Fruit fly (Drosophila melanogaster) whole organism, embryonic: ENCODE measurements around the gene mRpS7.
A peak's percentile ranks its signal among the peaks of the same experiment; 100 is the strongest.

Source experiments
- Abd-B ChIP-seq: fragments of 200-800 bp; sonication (Bioruptor generic); optimal IDR thresholded peaks from 2 replicates; lab custom pipeline; 2018; ENCODE audit warnings: missing biosample characterization, mild to moderate bottlenecking, missing genetic modification characterization, moderate library complexity
- CG12071 ChIP-seq: fragments of 200-800 bp; sonication (Bioruptor generic); optimal IDR thresholded peaks from 3 replicates; lab custom pipeline; 2018; ENCODE audit warnings: missing biosample characterization, mild to moderate bottlenecking, missing genetic modification characterization
- CG13296 ChIP-seq: fragments of 200-800 bp; sonication (Bioruptor generic); optimal IDR thresholded peaks from 3 replicates; lab custom pipeline; 2018; ENCODE audit warnings: missing biosample characterization, mild to moderate bottlenecking, missing genetic modification characterization
- CG15269 ChIP-seq: fragments of 200-800 bp; sonication (Bioruptor generic); optimal IDR thresholded peaks from 2 replicates; lab custom pipeline; 2018; ENCODE audit warnings: missing biosample characterization, mild to moderate bottlenecking, missing genetic modification characterization, moderate library complexity
- CG15479 ChIP-seq: fragments of 200-800 bp; sonication (Bioruptor generic); optimal IDR thresholded peaks from 3 replicates; lab custom pipeline; 2019; ENCODE audit warnings: missing biosample characterization, mild to moderate bottlenecking, missing genetic modification characterization, moderate library complexity
- CG17186 ChIP-seq: fragments of 200-800 bp; sonication (Bioruptor generic); optimal IDR thresholded peaks from 3 replicates; lab custom pipeline; 2017; ENCODE audit warnings: missing biosample characterization, missing genetic modification reagents, missing genetic modification characterization
- CG18476 ChIP-seq: fragments of 200-800 bp; sonication (Bioruptor generic); optimal IDR thresholded peaks from 2 replicates; lab custom pipeline; 2016; ENCODE audit warnings: missing biosample characterization, mild to moderate bottlenecking, missing genetic modification characterization
- CG2129 ChIP-seq: fragments of 200-800 bp; sonication (Bioruptor generic); IDR thresholded peaks from 2 replicates; pipeline ENCODE4 v1.3.6; 2022; ENCODE audit warnings: missing biosample characterization, missing genetic modification characterization; ENCODE audit not compliant: partially characterized antibody
- CG34224 ChIP-seq: fragments of 200-800 bp; sonication (Bioruptor generic); IDR thresholded peaks from 3 replicates; pipeline ENCODE4 v1.3.6; 2022; ENCODE audit warnings: missing biosample characterization, missing genetic modification characterization; ENCODE audit not compliant: partially characterized antibody
- CG4820 ChIP-seq: fragments of 200-800 bp; sonication (Bioruptor generic); optimal IDR thresholded peaks from 3 replicates; lab custom pipeline; 2016; ENCODE audit warnings: missing biosample characterization, missing genetic modification characterization
- CG7745 ChIP-seq: fragments of 200-800 bp; sonication (Bioruptor generic); optimal IDR thresholded peaks from 2 replicates; lab custom pipeline; 2018; ENCODE audit warnings: missing biosample characterization, mild to moderate bottlenecking, missing genetic modification characterization, moderate library complexity
- CG9215 ChIP-seq: fragments of 200-800 bp; sonication (Bioruptor generic); IDR thresholded peaks from 2 replicates; pipeline ENCODE4 v1.3.6; 2022; ENCODE audit warnings: missing biosample characterization, missing genetic modification characterization
- CG9797 ChIP-seq: fragments of 200-800 bp; sonication (Bioruptor generic); optimal IDR thresholded peaks from 3 replicates; lab custom pipeline; 2018; ENCODE audit warnings: missing biosample characterization, mild to moderate bottlenecking, missing genetic modification characterization
- Dip3 ChIP-seq: fragments of 200-800 bp; sonication (Bioruptor generic); optimal IDR thresholded peaks from 3 replicates; lab custom pipeline; 2016; ENCODE audit warnings: missing biosample characterization, missing genetic modification characterization
- E2f1 ChIP-seq: fragments of 200-800 bp; sonication (Bioruptor generic); IDR thresholded peaks from 2 replicates; pipeline ENCODE4 v1.3.6; 2022; ENCODE audit warnings: missing biosample characterization, missing genetic modification characterization
- Elba2 ChIP-seq: fragments of 200-800 bp; sonication (Bioruptor generic); optimal IDR thresholded peaks from 3 replicates; lab custom pipeline; 2016; ENCODE audit warnings: missing biosample characterization, missing genetic modification characterization
- MBD-R2 ChIP-seq: fragments of 200-800 bp; sonication (Bioruptor generic); IDR thresholded peaks from 2 replicates; pipeline ENCODE4 v1.3.6; 2022; ENCODE audit warnings: missing biosample characterization, missing genetic modification characterization
- MTF-1 ChIP-seq: fragments of 200-800 bp; sonication (Bioruptor generic); optimal IDR thresholded peaks from 2 replicates; lab custom pipeline; 2018; ENCODE audit warnings: missing biosample characterization, mild to moderate bottlenecking, missing genetic modification characterization, borderline replicate concordance
- Oaz ChIP-seq: fragments of 200-800 bp; sonication (Bioruptor generic); IDR thresholded peaks from 2 replicates; pipeline ENCODE4 v1.3.6; 2022; ENCODE audit warnings: missing biosample characterization, missing genetic modification characterization
- Oli ChIP-seq: fragments of 200-800 bp; sonication (Bioruptor generic); optimal IDR thresholded peaks from 2 replicates; lab custom pipeline; 2018; ENCODE audit warnings: missing biosample characterization, mild to moderate bottlenecking, missing genetic modification characterization, moderate library complexity
- Optix ChIP-seq: fragments of 200-800 bp; sonication (Bioruptor generic); IDR thresholded peaks from 3 replicates; pipeline ENCODE4 v1.3.6; 2022; ENCODE audit warnings: missing biosample characterization, missing genetic modification characterization
- Ravus ChIP-seq: fragments of 200-800 bp; sonication (Bioruptor generic); IDR thresholded peaks from 2 replicates; pipeline ENCODE4 v1.3.6; 2022; ENCODE audit warnings: missing biosample characterization, missing genetic modification characterization
- Rx ChIP-seq: fragments of 200-800 bp; sonication (Bioruptor generic); IDR thresholded peaks from 2 replicates; pipeline ENCODE4 v1.3.6; 2022; ENCODE audit warnings: missing biosample characterization, missing genetic modification characterization
- Sry-β ChIP-seq: fragments of 200-800 bp; sonication (Bioruptor generic); optimal IDR thresholded peaks from 2 replicates; lab custom pipeline; 2018; ENCODE audit warnings: missing biosample characterization, mild to moderate bottlenecking, missing genetic modification characterization, moderate library complexity
- YL-1 ChIP-seq: fragments of 200-800 bp; sonication (Bioruptor generic); optimal IDR thresholded peaks from 3 replicates; lab custom pipeline; 2017; ENCODE audit warnings: missing biosample characterization, mild to moderate bottlenecking, missing genetic modification characterization
- ap ChIP-seq: fragments of 200-800 bp; sonication (Bioruptor generic); IDR thresholded peaks from 2 replicates; pipeline ENCODE4 v1.3.6; 2022; ENCODE audit warnings: missing biosample characterization, missing genetic modification characterization
- ash1 ChIP-seq: fragments of 200-800 bp; sonication (Bioruptor generic); optimal IDR thresholded peaks from 2 replicates; lab custom pipeline; 2018; ENCODE audit warnings: missing biosample characterization, mild to moderate bottlenecking, missing genetic modification characterization
- bowl ChIP-seq: fragments of 200-800 bp; sonication (Bioruptor generic); IDR thresholded peaks from 2 replicates; pipeline ENCODE4 v1.3.6; 2022; ENCODE audit warnings: missing biosample characterization, missing genetic modification characterization
- br ChIP-seq: fragments of >200 bp; optimal IDR thresholded peaks from 2 replicates; lab custom pipeline; 2017
- cato ChIP-seq: fragments of 200-800 bp; sonication (Bioruptor generic); optimal IDR thresholded peaks from 2 replicates; lab custom pipeline; 2016; ENCODE audit warnings: missing biosample characterization, missing genetic modification characterization, borderline replicate concordance
- dysf ChIP-seq: fragments of 200-800 bp; sonication (Bioruptor generic); IDR thresholded peaks from 3 replicates; pipeline ENCODE4 v1.3.6; 2022; ENCODE audit warnings: missing biosample characterization, missing genetic modification characterization
- eyg ChIP-seq: fragments of 200-800 bp; sonication (Bioruptor generic); optimal IDR thresholded peaks from 3 replicates; lab custom pipeline; 2016; ENCODE audit warnings: missing biosample characterization, missing genetic modification characterization
- fd96Cb ChIP-seq: fragments of 200-800 bp; sonication (Bioruptor generic); optimal IDR thresholded peaks from 2 replicates; lab custom pipeline; 2018; ENCODE audit warnings: missing biosample characterization, mild to moderate bottlenecking, missing genetic modification characterization, moderate library complexity
- gce ChIP-seq: fragments of 200-800 bp; sonication (Bioruptor generic); IDR thresholded peaks from 3 replicates; pipeline ENCODE4 v1.3.6; 2022; ENCODE audit warnings: missing biosample characterization, missing genetic modification characterization
- klu ChIP-seq: fragments of 200-800 bp; sonication (Bioruptor generic); IDR thresholded peaks from 2 replicates; pipeline ENCODE4 v1.3.6; 2022; ENCODE audit warnings: missing biosample characterization, missing genetic modification characterization
- maf-S ChIP-seq: fragments of 200-800 bp; sonication (Bioruptor generic); optimal IDR thresholded peaks from 2 replicates; lab custom pipeline; 2016; ENCODE audit warnings: missing biosample characterization, missing genetic modification characterization
- org-1 ChIP-seq: fragments of 200-800 bp; sonication (Bioruptor generic); optimal IDR thresholded peaks from 2 replicates; lab custom pipeline; 2017; ENCODE audit warnings: missing biosample characterization, missing genetic modification characterization
- phol ChIP-seq: fragments of 200-800 bp; sonication (Bioruptor generic); optimal IDR thresholded peaks from 3 replicates; lab custom pipeline; 2018; ENCODE audit warnings: missing biosample characterization, mild to moderate bottlenecking, missing genetic modification characterization, moderate library complexity
- prd ChIP-seq, 3 experiments: fragments of >200 bp in 2 of 3; fragments of 200-800 bp in 1 of 3; sonication (Bioruptor generic) in 1 of 3; optimal IDR thresholded peaks in 2 of 3; IDR thresholded peaks in 1 of 3; 2 replicates in 2 of 3; 3 replicates in 1 of 3; pipeline versions ENCODE4 v1.3.6 to Lab custom; 2017 to 2022; ENCODE audit warnings: missing biosample characterization in 1 of 3, missing genetic modification characterization in 1 of 3
- rib ChIP-seq: fragments of 200-800 bp; sonication (Bioruptor generic); IDR thresholded peaks from 2 replicates; pipeline ENCODE4 v1.3.6; 2022; ENCODE audit warnings: missing biosample characterization, missing genetic modification characterization
- sc ChIP-seq, 3 experiments: fragments of >200 bp in 2 of 3; fragments of 200-800 bp in 1 of 3; sonication (Bioruptor generic) in 1 of 3; optimal IDR thresholded peaks; 2 replicates in 2 of 3; 3 replicates in 1 of 3; lab custom pipeline; 2017; ENCODE audit warnings: mild to moderate bottlenecking in 1 of 3, missing biosample characterization in 1 of 3, missing genetic modification characterization in 1 of 3, missing genetic modification reagents in 1 of 3
- sd ChIP-seq: fragments of 200-800 bp; sonication (Bioruptor generic); optimal IDR thresholded peaks from 3 replicates; lab custom pipeline; 2018; ENCODE audit warnings: missing biosample characterization, mild to moderate bottlenecking, missing genetic modification characterization, moderate library complexity
- sens ChIP-seq: fragments of 200-800 bp; sonication (Bioruptor generic); peaks from one replicate; lab custom pipeline; 2016; ENCODE audit warnings: missing biosample characterization, missing genetic modification characterization
- slou ChIP-seq: fragments of 200-800 bp; sonication (Bioruptor generic); optimal IDR thresholded peaks from 3 replicates; lab custom pipeline; 2016; ENCODE audit warnings: missing biosample characterization, missing genetic modification characterization
- sna ChIP-seq: fragments of 200-800 bp; sonication (Bioruptor generic); IDR thresholded peaks from 2 replicates; pipeline ENCODE4 v1.3.6; 2022; ENCODE audit warnings: missing biosample characterization, missing genetic modification characterization; ENCODE audit not compliant: partially characterized antibody
- sqz ChIP-seq: fragments of 200-800 bp; sonication (Bioruptor generic); optimal IDR thresholded peaks from 3 replicates; lab custom pipeline; 2018; ENCODE audit warnings: missing biosample characterization, mild to moderate bottlenecking, missing genetic modification characterization
- tap ChIP-seq: fragments of 200-800 bp; optimal IDR thresholded peaks from 3 replicates; lab custom pipeline; 2019; ENCODE audit warnings: missing biosample characterization, mild to moderate bottlenecking, missing genetic modification characterization, moderate library complexity
- zfh1 ChIP-seq: fragments of 200-800 bp; sonication (Bioruptor generic); IDR thresholded peaks from 3 replicates; pipeline ENCODE4 v1.3.6; 2022; ENCODE audit warnings: missing biosample characterization, missing genetic modification characterization

The mRpS7 gene

DNA sequence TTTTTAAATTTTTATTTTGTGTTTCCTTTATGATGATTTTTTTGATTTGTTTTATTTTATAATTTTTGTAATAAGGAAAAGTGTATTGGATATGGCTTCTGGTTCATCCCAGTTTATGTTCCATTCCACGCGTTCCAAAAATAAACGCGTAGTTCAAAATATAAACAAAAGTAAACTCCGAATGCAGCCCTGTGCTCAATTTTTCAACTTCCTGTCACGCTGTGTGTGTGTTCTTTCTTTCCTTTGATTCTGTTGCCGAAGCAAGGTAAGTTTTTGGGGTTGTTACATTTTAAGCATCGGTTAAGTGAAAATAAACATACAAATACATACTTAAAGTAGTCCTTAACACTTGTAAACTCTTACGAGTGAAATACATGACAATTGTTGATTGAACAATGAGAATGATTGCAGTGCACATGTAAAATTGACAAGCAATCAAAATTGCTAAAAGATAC is 21.7 kb downstream of the mRpS7 start, which contains the start of the genes Ip259 and RpS27A (continued):
- peak; percentile 79 for TF ChIP-seq CG13296
- no peak for TF ChIP-seq CG7745 (tag; lab: Kevin White, UChicago)
- peak; percentile 53 for TF ChIP-seq Sry-β (GFP tag; lab: Kevin White, UChicago)
- TF ChIP-seq gce (GFP tag; lab: Robert Waterston, UW): peak; percentile 83; the same call in 2 of the 3 replicates
- TF ChIP-seq prd (optimal IDR thresholded peaks at IDR 0.05; lab: Kevin White, UChicago): no peak
- TF ChIP-seq prd (GFP tag; IDR thresholded peaks at IDR 0.05; lab: Robert Waterston, UW): peak; percentile 62; the same call in 2 of the 3 replicates
- peak; percentile 40 for TF ChIP-seq org-1 (GFP tag; lab: Kevin White, UChicago)
- TF ChIP-seq CG18476 (GFP tag; lab: Kevin White, UChicago): peak; percentile 42
- peak; percentile 90 for TF ChIP-seq zfh1 (GFP tag; lab: Robert Waterston, UW)
- TF ChIP-seq CG9215: no peak
- peak; percentile 42 for TF ChIP-seq fd96Cb (tag; lab: Kevin White, UChicago)
- no peak for TF ChIP-seq sna (GFP tag; lab: Robert Waterston, UW)
- TF ChIP-seq Optix (GFP tag; lab: Robert Waterston, UW): peak; percentile 77; the same call in 2 of the 3 replicates
- TF ChIP-seq sqz: no peak
- TF ChIP-seq sd: no peak
- no peak for TF ChIP-seq CG2129 (GFP tag; lab: Robert Waterston, UW)
- no peak for TF ChIP-seq klu (GFP tag; lab: Robert Waterston, UW)
- no peak for TF ChIP-seq CG15479 (GFP tag; lab: Kevin White, UChicago)
- peak; percentile 45 for TF ChIP-seq CG4820
- TF ChIP-seq MBD-R2 (GFP tag; lab: Robert Waterston, UW): peak; percentile 48; the same call in 1 of the 2 replicates
- peak; percentile 74 for TF ChIP-seq sens
- no peak for TF ChIP-seq Oli (tag; lab: Kevin White, UChicago)
- TF ChIP-seq br (lab: Kevin White, UChicago): no peak
- TF ChIP-seq Ravus (GFP tag; lab: Robert Waterston, UW): no peak
- TF ChIP-seq maf-S (GFP tag; lab: Kevin White, UChicago): peak; percentile 57
- TF ChIP-seq bowl (GFP tag; lab: Robert Waterston, UW): peak; percentile 69; the same call in 1 of the 2 replicates
- TF ChIP-seq CG9797 (GFP tag; lab: Kevin White, UChicago): peak; percentile 29
- no peak; the same call in 1 of the 2 replicates for TF ChIP-seq Rx
- TF ChIP-seq Abd-B (GFP tag; lab: Kevin White, UChicago): no peak
- peak; percentile 41 for TF ChIP-seq CG17186
- no peak; the same call in 1 of the 2 replicates for TF ChIP-seq ap (GFP tag; lab: Robert Waterston, UW)
- peak; percentile 68 for TF ChIP-seq Dip3
- 0 out of 2 replicates have a peak, but pooled peaks have one; percentile 59 for TF ChIP-seq rib
- no peak for TF ChIP-seq Elba2 (GFP tag; lab: Kevin White, UChicago)
- TF ChIP-seq eyg (GFP tag; lab: Kevin White, UChicago): peak; percentile 41
- 0 out of 2 replicates have a peak, but pooled peaks have one; percentile 23 for TF ChIP-seq Oaz (GFP tag; lab: Robert Waterston, UW)
- TF ChIP-seq CG15269 (tag; lab: Kevin White, UChicago): no peak
- no peak for TF ChIP-seq ash1 (GFP tag; lab: Kevin White, UChicago)
- TF ChIP-seq cato (GFP tag; lab: Kevin White, UChicago): peak; percentile 36
- peak; percentile 66 for TF ChIP-seq tap
- peak; percentile 61; the same call in 1 of the 2 replicates for TF ChIP-seq E2f1 (GFP tag; lab: Robert Waterston, UW)
- TF ChIP-seq dysf (GFP tag; lab: Robert Waterston, UW): peak; percentile 77; the same call in 1 of the 3 replicates
- peak; percentile 77 for TF ChIP-seq slou (GFP tag; lab: Kevin White, UChicago)
- TF ChIP-seq phol (tag; lab: Kevin White, UChicago): peak; percentile 85
- no peak; the same call in 2 of the 3 replicates for TF ChIP-seq CG34224 (GFP tag; lab: Robert Waterston, UW)
- no peak for TF ChIP-seq CG12071 (GFP tag; lab: Kevin White, UChicago)
- no peak for TF ChIP-seq MTF-1
- peak; percentile 93 for TF ChIP-seq YL-1 (GFP tag; lab: Kevin White, UChicago)
- no peak for TF ChIP-seq sc (optimal IDR thresholded peaks at IDR 0.05; lab: Kevin White, UChicago)
- TF ChIP-seq sc (GFP tag; optimal IDR thresholded peaks at IDR 0.05; lab: Kevin White, UChicago): peak; percentile 59
